Worm (Caenorhabditis elegans) whole organism, L1 larva: ENCODE data around the gene H14A12.3.

Source experiments
- C04F5.9 ChIP-seq: sonication (generic microtip); optimal IDR thresholded peaks from 2 replicates; lab custom pipeline; 2016; ENCODE audit warnings: missing genetic modification characterization, missing compliant biosample characterization
- alr-1 ChIP-seq: fragments of 200-800 bp; sonication (Bioruptor generic); optimal IDR thresholded peaks from 2 replicates; lab custom pipeline; 2018; ENCODE audit warnings: borderline replicate concordance, mild to moderate bottlenecking, missing genetic modification characterization, missing compliant biosample characterization
- aly-2 ChIP-seq: fragments of 150-350 bp; optimal IDR thresholded peaks from 2 replicates; lab custom pipeline; 2014; ENCODE audit warnings: missing biosample characterization, missing genetic modification characterization
- blmp-1 ChIP-seq: fragments of 150-350 bp; optimal IDR thresholded peaks from 2 replicates; lab custom pipeline; 2014; ENCODE audit warnings: missing biosample characterization, missing genetic modification characterization
- ceh-63 ChIP-seq: fragments of 200-800 bp; sonication (Bioruptor generic); optimal IDR thresholded peaks from 2 replicates; lab custom pipeline; 2018; ENCODE audit warnings: mild to moderate bottlenecking, missing genetic modification characterization, missing compliant biosample characterization
- ceh-8 ChIP-seq: fragments of 200-800 bp; sonication (Bioruptor generic); optimal IDR thresholded peaks from 2 replicates; lab custom pipeline; 2018; ENCODE audit warnings: mild to moderate bottlenecking, missing genetic modification characterization, moderate library complexity, missing compliant biosample characterization
- ceh-82 ChIP-seq, 3 experiments: fragments of 150-350 bp in 1 of 3; sonication (generic microtip) in 2 of 3; optimal IDR thresholded peaks; 2 replicates each; lab custom pipeline; 2014 to 2017; ENCODE audit warnings: missing biosample characterization in 3 of 3, missing genetic modification characterization in 3 of 3
- ces-1 ChIP-seq: fragments of 150-350 bp; optimal IDR thresholded peaks from 2 replicates; lab custom pipeline; 2014; ENCODE audit warnings: missing biosample characterization, missing genetic modification reagents, missing genetic modification characterization
- dpl-1 ChIP-seq, 3 experiments: fragments of 150-350 bp in 2 of 3; sonication (generic microtip) in 1 of 3; optimal IDR thresholded peaks; 2 replicates each; lab custom pipeline; 2014 to 2017; ENCODE audit warnings: missing biosample characterization in 3 of 3, missing genetic modification characterization in 3 of 3, missing genetic modification reagents in 3 of 3
- egl-13 ChIP-seq: sonication (generic microtip); optimal IDR thresholded peaks from 2 replicates; lab custom pipeline; 2016; ENCODE audit warnings: missing genotype, missing genetic modification reagents, missing genetic modification characterization, missing compliant biosample characterization
- elt-2 ChIP-seq: sonication (generic microtip); optimal IDR thresholded peaks from 2 replicates; lab custom pipeline; 2016; ENCODE audit warnings: missing genetic modification characterization, mild to moderate bottlenecking, inconsistent platforms, missing compliant biosample characterization, missing genetic modification reagents
- elt-3 ChIP-seq, 6 experiments: fragments of 150-350 bp in 1 of 6; sonication (generic microtip); optimal IDR thresholded peaks; 2 replicates each; lab custom pipeline; 2017 to 2018; ENCODE audit warnings: missing biosample characterization in 6 of 6, missing genetic modification characterization in 6 of 6, inconsistent platforms in 1 of 6
- ets-5 ChIP-seq: fragments of 200-800 bp; sonication (Bioruptor generic); IDR thresholded peaks from 2 replicates; pipeline ENCODE4 v1.3.6; 2022; ENCODE audit warnings: missing genetic modification characterization, missing compliant biosample characterization
- fkh-4 ChIP-seq: sonication (generic microtip); optimal IDR thresholded peaks from 2 replicates; lab custom pipeline; 2016; ENCODE audit warnings: missing compliant biosample characterization, missing genetic modification characterization, borderline replicate concordance
- fkh-8 ChIP-seq: sonication (generic microtip); optimal IDR thresholded peaks from 2 replicates; lab custom pipeline; 2016; ENCODE audit warnings: mild to moderate bottlenecking, missing genetic modification characterization, missing compliant biosample characterization
- fos-1 ChIP-seq: fragments of 150-350 bp; optimal IDR thresholded peaks from 2 replicates; lab custom pipeline; 2014; ENCODE audit warnings: missing biosample characterization, missing genetic modification characterization
- grh-1 ChIP-seq: fragments of 200-800 bp; sonication (Bioruptor generic); IDR thresholded peaks from 2 replicates; pipeline ENCODE4 v1.3.6; 2022; ENCODE audit warnings: missing genetic modification reagents, missing genetic modification characterization, missing compliant biosample characterization
- hlh-17 ChIP-seq: fragments of 200-800 bp; sonication (Bioruptor generic); optimal IDR thresholded peaks from 2 replicates; lab custom pipeline; 2018; ENCODE audit warnings: missing genetic modification characterization, mild to moderate bottlenecking, missing compliant biosample characterization, moderate library complexity, borderline replicate concordance
- hlh-4 ChIP-seq: sonication (generic microtip); optimal IDR thresholded peaks from 2 replicates; lab custom pipeline; 2016; ENCODE audit warnings: mild to moderate bottlenecking, missing genetic modification characterization, missing compliant biosample characterization
- hpl-2 ChIP-seq: fragments of 150-350 bp; optimal IDR thresholded peaks from 2 replicates; lab custom pipeline; 2014; ENCODE audit warnings: missing biosample characterization, missing genetic modification reagents, missing genetic modification characterization
- isw-1 ChIP-seq: fragments of 200-800 bp; sonication (Bioruptor generic); IDR thresholded peaks from 2 replicates; pipeline ENCODE4 v1.3.6; 2022; ENCODE audit warnings: missing genetic modification characterization, missing compliant biosample characterization
- lin-15B ChIP-seq: fragments of 150-350 bp; sonication (generic microtip); optimal IDR thresholded peaks from 3 replicates; lab custom pipeline; 2014; ENCODE audit warnings: missing biosample characterization, missing genetic modification characterization
- lin-39 ChIP-seq: fragments of 150-350 bp; optimal IDR thresholded peaks from 2 replicates; lab custom pipeline; 2014; ENCODE audit warnings: missing biosample characterization, missing genetic modification reagents, missing genetic modification characterization
- mdl-1 ChIP-seq, 2 experiments: fragments of 150-350 bp; optimal IDR thresholded peaks; 2 replicates each; lab custom pipeline; 2014 to 2017; ENCODE audit warnings: missing biosample characterization in 2 of 2, missing genetic modification characterization in 2 of 2, inconsistent platforms in 1 of 2
- mef-2 ChIP-seq: fragments of 150-350 bp; optimal IDR thresholded peaks from 2 replicates; lab custom pipeline; 2014; ENCODE audit warnings: missing biosample characterization, missing genetic modification characterization
- nhr-12 ChIP-seq: sonication (generic microtip); optimal IDR thresholded peaks from 2 replicates; lab custom pipeline; 2017; ENCODE audit warnings: missing biosample characterization, missing genetic modification characterization
- nhr-19 ChIP-seq: fragments of 200-800 bp; sonication (Bioruptor generic); conservative IDR thresholded peaks from 2 replicates; pipeline ENCODE4 v1.3.6; 2022; ENCODE audit warnings: missing genetic modification characterization, missing compliant biosample characterization
- nhr-20 ChIP-seq: sonication (generic microtip); optimal IDR thresholded peaks from 2 replicates; lab custom pipeline; 2016; ENCODE audit warnings: mild to moderate bottlenecking, missing genetic modification characterization, missing compliant biosample characterization
- nhr-28 ChIP-seq: fragments of 150-350 bp; optimal IDR thresholded peaks from 2 replicates; lab custom pipeline; 2014; ENCODE audit warnings: missing biosample characterization, missing genetic modification characterization
- nhr-71 ChIP-seq: sonication (generic microtip); optimal IDR thresholded peaks from 2 replicates; lab custom pipeline; 2016; ENCODE audit warnings: mild to moderate bottlenecking, missing genetic modification characterization, moderate library complexity, missing compliant biosample characterization
- nhr-76 ChIP-seq: sonication (generic microtip); optimal IDR thresholded peaks from 2 replicates; lab custom pipeline; 2017; ENCODE audit warnings: missing biosample characterization, missing genetic modification characterization
- nhr-77 ChIP-seq: fragments of 150-350 bp; optimal IDR thresholded peaks from 2 replicates; lab custom pipeline; 2014; ENCODE audit warnings: missing biosample characterization, missing genetic modification characterization
- nhr-85 ChIP-seq: sonication (generic microtip); peaks from one replicate; lab custom pipeline; 2016; ENCODE audit warnings: missing genetic modification characterization, inconsistent platforms, missing compliant biosample characterization
- pag-3 ChIP-seq: sonication (generic microtip); optimal IDR thresholded peaks from 2 replicates; lab custom pipeline; 2017; ENCODE audit warnings: missing genetic modification characterization, mild to moderate bottlenecking, missing compliant biosample characterization, antibody characterized with exemption, borderline replicate concordance; ENCODE audit not compliant: insufficient read depth
- pqm-1 ChIP-seq: sonication (generic microtip); optimal IDR thresholded peaks from 3 replicates; lab custom pipeline; 2017; ENCODE audit warnings: missing biosample characterization, missing genetic modification characterization
- swsn-7 ChIP-seq: sonication (generic microtip); optimal IDR thresholded peaks from 2 replicates; lab custom pipeline; 2016; ENCODE audit warnings: missing genetic modification characterization, missing compliant biosample characterization
- unc-30 ChIP-seq: sonication (generic microtip); optimal IDR thresholded peaks from 2 replicates; lab custom pipeline; 2017; ENCODE audit warnings: missing biosample characterization, missing genetic modification characterization
- xbp-1 ChIP-seq: sonication (generic microtip); optimal IDR thresholded peaks from 2 replicates; lab custom pipeline; 2016; ENCODE audit warnings: missing genetic modification characterization, missing compliant biosample characterization
- zag-1 ChIP-seq: fragments of 150-350 bp; optimal IDR thresholded peaks from 2 replicates; lab custom pipeline; 2014; ENCODE audit warnings: missing biosample characterization, missing genetic modification characterization
- ztf-11 ChIP-seq, 2 experiments: sonication (generic microtip); optimal IDR thresholded peaks; 2 replicates each; lab custom pipeline; 2016 to 2017; ENCODE audit warnings: missing genetic modification characterization in 2 of 2, missing biosample characterization in 1 of 2, missing compliant biosample characterization in 1 of 2

Gene H14A12.3

DNA sequence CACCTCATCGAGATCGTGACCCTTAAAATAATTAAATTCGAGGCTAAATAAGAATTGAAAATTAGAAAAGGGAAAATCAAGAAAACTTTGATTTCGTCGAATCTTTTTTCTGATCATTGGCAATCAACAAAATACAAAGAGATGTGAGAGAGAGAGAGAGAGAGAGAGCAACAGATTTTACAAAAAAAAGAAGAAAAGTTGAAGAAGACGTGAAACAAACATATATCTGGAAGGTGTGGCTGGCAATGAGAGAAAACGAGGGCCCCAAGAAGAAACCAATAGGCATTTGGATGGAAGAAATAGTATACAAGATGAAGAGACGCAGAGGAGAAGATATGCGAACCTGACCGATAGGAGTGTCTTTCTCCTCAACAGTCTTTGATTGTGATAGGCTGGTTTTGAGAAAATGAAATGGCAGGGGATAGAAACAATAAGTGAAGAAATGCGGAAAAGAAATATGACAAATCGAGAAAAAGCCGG, 25.5 kb downstream of the H14A12.3 start, which contains the start of gene mup-4 (continued):
- TF ChIP-seq pag-3 (peak; percentile 91), egl-13 (tag; lab: Kevin White, UChicago) (no peak), ztf-11 (tag; optimal IDR thresholded peaks at IDR 0.05; lab: Kevin White, UChicago) (no peak), alr-1 (tag; lab: Kevin White, UChicago) (no peak), hpl-2 (no peak), nhr-85 (tag; lab: Kevin White, UChicago) (peak; percentile 85), ets-5 (GFP tag; lab: Robert Waterston, UW) (no peak), elt-2 (tag; lab: Kevin White, UChicago) (no peak), xbp-1 (tag; lab: Kevin White, UChicago) (no peak), hlh-17 (GFP tag; lab: Kevin White, UChicago) (no peak), grh-1 (0 out of 2 replicates have a peak, but pooled peaks have one; percentile 11), mdl-1 (tag; optimal IDR thresholded peaks at IDR 0.05; lab: Kevin White, UChicago) (no peak), pqm-1 (tag; lab: Kevin White, UChicago) (no peak), nhr-19 (no peak), fkh-8 (tag; lab: Kevin White, UChicago) (no peak), aly-2 (no peak), fos-1 (no peak), nhr-71 (tag; lab: Kevin White, UChicago) (peak; percentile 43), nhr-28 (tag; lab: Kevin White, UChicago) (no peak), lin-39 (tag; lab: Kevin White, UChicago) (no peak), isw-1 (GFP tag; lab: Robert Waterston, UW) (no peak), ceh-63 (GFP tag; lab: Kevin White, UChicago) (no peak), lin-15B (tag; lab: Kevin White, UChicago) (no peak)
- TF ChIP-seq, all 84 proteins: peak for 13

DNA sequence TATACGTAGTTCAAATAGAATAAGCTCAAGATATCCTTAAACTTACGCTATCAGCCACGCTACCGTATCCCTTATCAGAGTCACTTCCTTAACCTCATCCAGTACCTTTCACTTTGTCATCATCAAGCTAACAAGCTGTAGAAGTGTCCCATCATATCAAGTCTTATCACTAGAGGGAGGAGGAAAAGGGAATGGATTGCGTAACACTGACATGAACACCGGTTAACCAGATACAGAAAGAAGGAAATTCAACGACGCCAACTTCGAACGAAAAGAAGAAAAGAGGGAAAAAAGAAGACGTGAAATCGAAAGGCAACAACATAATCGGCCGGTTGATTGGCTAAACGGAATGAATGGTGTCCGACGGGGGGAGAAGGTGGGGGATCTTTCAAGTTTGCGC, 26.5 kb downstream of the H14A12.3 start:
- TF ChIP-seq blmp-1 (tag; lab: Kevin White, UChicago) (peak; percentile 82), ceh-82 (tag; optimal IDR thresholded peaks at IDR 0.05; lab: Kevin White, UChicago) (no peak)

DNA sequence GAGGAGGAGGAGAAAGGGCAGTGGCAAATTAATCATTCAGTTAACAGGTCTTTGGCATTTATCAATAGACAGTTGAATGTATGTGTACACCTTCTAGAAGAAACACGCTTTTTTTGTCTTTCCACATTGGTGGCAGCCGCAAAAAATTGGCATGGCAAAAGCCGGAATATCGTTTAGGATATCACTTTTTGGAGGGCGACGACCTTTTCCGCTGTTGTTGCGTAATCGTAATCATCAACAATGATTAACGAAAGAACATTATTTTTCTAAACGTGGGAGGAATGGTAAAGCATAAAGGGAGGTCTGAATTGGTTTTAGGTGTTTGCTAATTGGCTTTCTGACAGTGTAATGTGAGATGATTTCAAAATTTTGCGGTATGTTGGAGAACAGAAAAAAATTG, 28.3 kb downstream of the H14A12.3 start:
- no peak for TF ChIP-seq fkh-4 (tag; lab: Kevin White, UChicago)
- no peak for TF ChIP-seq fkh-8 (tag; lab: Kevin White, UChicago)
- TF ChIP-seq elt-3 (tag; optimal IDR thresholded peaks at IDR 0.05; lab: Kevin White, UChicago) = no peak
- TF ChIP-seq nhr-85 (tag; lab: Kevin White, UChicago) = no peak
- no peak for TF ChIP-seq elt-2 (tag; lab: Kevin White, UChicago)
- no peak for TF ChIP-seq isw-1 (GFP tag; lab: Robert Waterston, UW)
- no peak for TF ChIP-seq unc-30
- no peak for TF ChIP-seq nhr-12 (tag; lab: Kevin White, UChicago)
- no peak for TF ChIP-seq hlh-4
- TF ChIP-seq aly-2 = no peak
- no peak for TF ChIP-seq fos-1
- TF ChIP-seq ztf-11 (tag; optimal IDR thresholded peaks at IDR 0.05; lab: Kevin White, UChicago) = no peak
- TF ChIP-seq dpl-1 (GFP tag; optimal IDR thresholded peaks at IDR 0.05; lab: Kevin White, UChicago) = no peak

DNA sequence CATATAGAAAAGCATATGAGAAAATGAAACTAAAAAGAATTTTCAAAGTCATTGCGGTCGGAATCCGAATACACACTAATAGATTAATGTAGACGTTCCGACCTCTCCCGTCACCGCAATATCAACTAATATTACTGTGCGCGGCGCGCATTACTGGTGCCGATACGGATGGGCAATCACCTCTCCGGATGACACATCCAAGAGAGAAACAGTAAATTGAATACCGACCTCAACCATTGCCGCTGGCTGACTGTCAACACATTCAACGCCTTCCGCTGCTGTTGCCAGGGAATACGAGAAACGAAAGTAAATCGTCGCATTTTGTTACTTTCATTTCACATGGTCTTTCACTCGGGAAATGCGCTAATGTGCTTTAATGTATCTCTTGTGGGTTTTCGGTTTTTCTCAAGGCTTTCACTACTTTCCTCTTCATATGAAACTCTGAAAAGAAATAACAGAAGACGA, 31.3 kb downstream of the H14A12.3 start:
- TF ChIP-seq aly-2 = peak; percentile 57
- peak; percentile 96 for TF ChIP-seq blmp-1 (tag; lab: Kevin White, UChicago)
- TF ChIP-seq elt-3 (tag; optimal IDR thresholded peaks at IDR 0.05; lab: Kevin White, UChicago) = no peak
- TF ChIP-seq, all 84 proteins: peak for 2

- TF ChIP-seq isw-1 (GFP tag; lab: Robert Waterston, UW) (no peak), nhr-19 (no peak), mef-2 (no peak), ceh-8 (no peak), lin-15B (tag; lab: Kevin White, UChicago) (no peak), zag-1 (tag; lab: Kevin White, UChicago) (no peak), C04F5.9 (tag; lab: Kevin White, UChicago) (no peak), nhr-20 (tag; lab: Kevin White, UChicago) (no peak), hlh-4 (no peak), nhr-76 (tag; lab: Kevin White, UChicago) (no peak), nhr-77 (tag; lab: Kevin White, UChicago) (no peak), swsn-7 (tag; lab: Kevin White, UChicago) (no peak), hlh-17 (GFP tag; lab: Kevin White, UChicago) (no peak), ces-1 (GFP tag; lab: Kevin White, UChicago) (no peak), alr-1 (tag; lab: Kevin White, UChicago) (no peak)
Observed at ce11 chrIII:7495616-7496146, 32.1 kb downstream of the H14A12.3 start.
